Worm (Caenorhabditis elegans) whole organism, L1 larva: ENCODE data around the gene srh-154.

ENCODE experiments used
- aha-1 ChIP-seq: fragments of 150-350 bp; optimal IDR thresholded peaks from 2 replicates; lab custom pipeline; 2014; ENCODE audit warnings: missing biosample characterization, missing genetic modification characterization
- efl-3 ChIP-seq: fragments of 200-800 bp; sonication (Bioruptor generic); optimal IDR thresholded peaks from 2 replicates; lab custom pipeline; 2018; ENCODE audit warnings: mild to moderate bottlenecking, missing genetic modification characterization, missing compliant biosample characterization
- elt-2 ChIP-seq: sonication (generic microtip); optimal IDR thresholded peaks from 2 replicates; lab custom pipeline; 2016; ENCODE audit warnings: missing genetic modification characterization, mild to moderate bottlenecking, inconsistent platforms, missing compliant biosample characterization, missing genetic modification reagents
- elt-3 ChIP-seq, 6 experiments: fragments of 150-350 bp in 1 of 6; sonication (generic microtip); optimal IDR thresholded peaks; 2 replicates each; lab custom pipeline; 2017 to 2018; ENCODE audit warnings: missing biosample characterization in 6 of 6, missing genetic modification characterization in 6 of 6, inconsistent platforms in 1 of 6
- hlh-17 ChIP-seq: fragments of 200-800 bp; sonication (Bioruptor generic); optimal IDR thresholded peaks from 2 replicates; lab custom pipeline; 2018; ENCODE audit warnings: missing genetic modification characterization, mild to moderate bottlenecking, missing compliant biosample characterization, moderate library complexity, borderline replicate concordance
- lin-39 ChIP-seq: fragments of 150-350 bp; optimal IDR thresholded peaks from 2 replicates; lab custom pipeline; 2014; ENCODE audit warnings: missing biosample characterization, missing genetic modification reagents, missing genetic modification characterization
- lsy-2 ChIP-seq, 2 experiments: fragments of 150-350 bp; optimal IDR thresholded peaks; 2 replicates each; lab custom pipeline; 2014; ENCODE audit warnings: missing biosample characterization in 2 of 2, missing genetic modification characterization in 2 of 2
- nhr-237 ChIP-seq: fragments of 150-350 bp; optimal IDR thresholded peaks from 2 replicates; lab custom pipeline; 2014; ENCODE audit warnings: missing biosample characterization, missing genetic modification characterization
- nhr-76 ChIP-seq: sonication (generic microtip); optimal IDR thresholded peaks from 2 replicates; lab custom pipeline; 2017; ENCODE audit warnings: missing biosample characterization, missing genetic modification characterization
- nhr-77 ChIP-seq: fragments of 150-350 bp; optimal IDR thresholded peaks from 2 replicates; lab custom pipeline; 2014; ENCODE audit warnings: missing biosample characterization, missing genetic modification characterization
- snu-23 ChIP-seq: sonication (generic microtip); optimal IDR thresholded peaks from 2 replicates; lab custom pipeline; 2016; ENCODE audit warnings: missing genetic modification characterization, missing compliant biosample characterization
- zip-4 ChIP-seq: fragments of 200-800 bp; sonication (Bioruptor generic); optimal IDR thresholded peaks from 2 replicates; lab custom pipeline; 2018; ENCODE audit warnings: mild to moderate bottlenecking, missing genetic modification characterization, moderate library complexity, missing compliant biosample characterization
- ztf-11 ChIP-seq, 2 experiments: sonication (generic microtip); optimal IDR thresholded peaks; 2 replicates each; lab custom pipeline; 2016 to 2017; ENCODE audit warnings: missing genetic modification characterization in 2 of 2, missing biosample characterization in 1 of 2, missing compliant biosample characterization in 1 of 2

DNA sequence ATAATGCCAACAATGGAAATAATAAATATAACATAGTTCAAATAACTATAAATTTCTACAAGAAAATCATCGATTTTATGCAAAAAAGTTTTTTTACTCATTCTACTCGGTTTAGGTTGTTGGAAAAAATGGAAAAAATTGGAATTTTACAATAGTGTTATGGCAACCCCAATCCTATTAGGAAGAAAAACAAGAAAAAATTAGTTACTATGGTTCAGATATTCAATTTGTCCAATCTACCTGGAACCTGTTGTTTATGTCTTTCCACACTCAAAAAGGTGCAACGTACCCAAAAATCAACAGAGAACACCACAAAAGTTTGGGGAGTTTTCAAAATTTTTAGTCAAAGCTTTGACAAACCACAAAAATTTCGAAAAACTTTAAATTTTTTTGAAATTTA is 9.4 kb upstream of the srh-154 start, which contains the start of gene T27C5.10:
- no peak for TF ChIP-seq lsy-2 (tag; optimal IDR thresholded peaks at IDR 0.05; lab: Kevin White, UChicago)
- TF ChIP-seq nhr-237 (tag; lab: Kevin White, UChicago): no peak
- no peak for TF ChIP-seq nhr-77
- no peak for TF ChIP-seq aha-1
- TF ChIP-seq snu-23: no peak
- no peak for TF ChIP-seq zip-4 (GFP tag; lab: Kevin White, UChicago)
- no peak for TF ChIP-seq lin-39 (tag; lab: Kevin White, UChicago)
- TF ChIP-seq elt-2 (tag; lab: Kevin White, UChicago): no peak
- no peak for TF ChIP-seq nhr-76 (tag; lab: Kevin White, UChicago)
- no peak for TF ChIP-seq hlh-17 (GFP tag; lab: Kevin White, UChicago)
- TF ChIP-seq efl-3: no peak
- TF ChIP-seq ztf-11 (tag; optimal IDR thresholded peaks at IDR 0.05; lab: Kevin White, UChicago): no peak
- TF ChIP-seq elt-3 (tag; optimal IDR thresholded peaks at IDR 0.05; lab: Kevin White, UChicago): no peak
